Worm (Caenorhabditis elegans) whole organism, L2 larva: ENCODE results near the gene srw-23.

ENCODE experiments used
- ZK546.5 ChIP-seq: sonication (generic microtip); optimal IDR thresholded peaks from 2 replicates; lab custom pipeline; 2017; ENCODE audit warnings: missing biosample characterization, missing genetic modification characterization
- aly-2 ChIP-seq: fragments of 150-350 bp; optimal IDR thresholded peaks from 2 replicates; lab custom pipeline; 2014; ENCODE audit warnings: missing biosample characterization, missing genetic modification characterization
- ama-1 ChIP-seq: fragments of 150-350 bp; optimal IDR thresholded peaks from 2 replicates; lab custom pipeline; 2018; ENCODE audit warnings: inconsistent platforms
- ceh-16 ChIP-seq: fragments of 150-350 bp; optimal IDR thresholded peaks from 2 replicates; lab custom pipeline; 2014; ENCODE audit warnings: missing biosample characterization, missing genetic modification characterization
- elt-3 ChIP-seq: sonication (generic microtip); optimal IDR thresholded peaks from 2 replicates; lab custom pipeline; 2017; ENCODE audit warnings: missing biosample characterization, missing genetic modification characterization
- fos-1 ChIP-seq: fragments of 150-350 bp; optimal IDR thresholded peaks from 2 replicates; lab custom pipeline; 2014; ENCODE audit warnings: missing biosample characterization, missing genetic modification characterization
- lin-13 ChIP-seq: fragments of 150-350 bp; optimal IDR thresholded peaks from 2 replicates; lab custom pipeline; 2014; ENCODE audit warnings: missing biosample characterization, missing genetic modification reagents, missing genetic modification characterization
- lin-39 ChIP-seq: fragments of 150-350 bp; optimal IDR thresholded peaks from 2 replicates; lab custom pipeline; 2014; ENCODE audit warnings: missing biosample characterization, missing genetic modification reagents, missing genetic modification characterization
- mdl-1 ChIP-seq, 2 experiments: fragments of 150-350 bp in 1 of 2; sonication (generic microtip) in 1 of 2; optimal IDR thresholded peaks; 2 replicates each; lab custom pipeline; 2017; ENCODE audit warnings: missing biosample characterization in 2 of 2, missing genetic modification characterization in 2 of 2
- nhr-10 ChIP-seq: sonication (generic microtip); optimal IDR thresholded peaks from 2 replicates; lab custom pipeline; 2017; ENCODE audit warnings: missing biosample characterization, missing genetic modification characterization
- nhr-11 ChIP-seq: fragments of 150-350 bp; optimal IDR thresholded peaks from 2 replicates; lab custom pipeline; 2014; ENCODE audit warnings: missing biosample characterization, missing genetic modification characterization
- nhr-12 ChIP-seq: fragments of 150-350 bp; optimal IDR thresholded peaks from 2 replicates; lab custom pipeline; 2014; ENCODE audit warnings: missing biosample characterization, missing genetic modification characterization
- snpc-4 ChIP-seq: fragments of 150-350 bp; optimal IDR thresholded peaks from 2 replicates; lab custom pipeline; 2014; ENCODE audit warnings: missing biosample characterization, missing genetic modification characterization
- zag-1 ChIP-seq: fragments of 150-350 bp; optimal IDR thresholded peaks from 2 replicates; lab custom pipeline; 2014; ENCODE audit warnings: missing biosample characterization, missing genetic modification characterization

DNA sequence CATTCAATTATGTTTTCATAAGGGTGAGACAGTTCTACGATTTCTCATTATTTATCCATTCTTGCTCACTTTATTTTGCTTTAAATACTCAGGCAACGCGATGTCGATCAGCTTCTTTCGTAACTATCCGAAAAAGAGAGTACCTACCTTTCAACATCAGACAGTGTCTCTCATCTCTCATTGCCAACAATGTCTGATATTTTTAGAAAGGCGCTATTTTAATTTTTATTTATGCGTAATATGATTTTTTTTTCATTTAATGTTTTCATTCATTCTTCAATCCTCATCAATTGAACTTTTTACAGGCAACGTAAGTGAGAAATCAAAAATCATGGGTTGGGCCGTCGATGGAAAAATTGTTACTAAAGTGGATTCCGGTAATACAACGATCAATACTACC lies 11.0 kb downstream of the srw-23 start, which contains the start of gene F09C6.13:
- no peak for TF ChIP-seq snpc-4 (tag; lab: Kevin White, UChicago)
- no peak for TF ChIP-seq ceh-16 (tag; lab: Kevin White, UChicago)
- no peak for TF ChIP-seq aly-2 (tag; lab: Kevin White, UChicago)
- no peak for TF ChIP-seq mdl-1 (tag; optimal IDR thresholded peaks at IDR 0.05; lab: Kevin White, UChicago)
- TF ChIP-seq nhr-11 (tag; lab: Kevin White, UChicago): no peak
- TF ChIP-seq zag-1 (tag; lab: Kevin White, UChicago): no peak
- no peak for TF ChIP-seq lin-13 (GFP tag; lab: Kevin White, UChicago)
- no peak for TF ChIP-seq elt-3 (tag; lab: Kevin White, UChicago)
- TF ChIP-seq lin-39 (tag; lab: Kevin White, UChicago): no peak
- no peak for TF ChIP-seq nhr-12 (tag; lab: Kevin White, UChicago)
- no peak for TF ChIP-seq ama-1 (lab: Kevin White, UChicago)
- no peak for TF ChIP-seq fos-1 (tag; lab: Kevin White, UChicago)
- no peak for TF ChIP-seq ZK546.5 (tag; lab: Kevin White, UChicago)
- no peak for TF ChIP-seq nhr-10 (tag; lab: Kevin White, UChicago)
